Worm (Caenorhabditis elegans): ENCODE results near the gene csa-1.

- TF ChIP-seq him-1 (tag; optimal IDR thresholded peaks at IDR 0.05) (no peak), dao-5 (tag; optimal IDR thresholded peaks at IDR 0.05) (no peak), W03F9.2 (tag; optimal IDR thresholded peaks at IDR 0.05) (no peak)
These were observed 4.8 kb downstream of the csa-1 start for ce11 chrII:9314733-9315132.

Measured in whole organism, L4/young adult.